Worm (Caenorhabditis elegans) whole organism, L2 larva: ENCODE measurements around the gene ztf-18.

ENCODE experiments used
- Y55F3AM.14 ChIP-seq: fragments of 200-800 bp; sonication (Bioruptor generic); optimal IDR thresholded peaks from 2 replicates; lab custom pipeline; 2018; ENCODE audit warnings: mild to moderate bottlenecking, missing genetic modification characterization, missing compliant biosample characterization
- ZK546.5 ChIP-seq: sonication (generic microtip); optimal IDR thresholded peaks from 2 replicates; lab custom pipeline; 2017; ENCODE audit warnings: missing biosample characterization, missing genetic modification characterization
- dmd-4 ChIP-seq: sonication (generic microtip); optimal IDR thresholded peaks from 2 replicates; lab custom pipeline; 2017; ENCODE audit warnings: missing biosample characterization, missing genetic modification characterization
- lin-39 ChIP-seq: fragments of 150-350 bp; optimal IDR thresholded peaks from 2 replicates; lab custom pipeline; 2014; ENCODE audit warnings: missing biosample characterization, missing genetic modification reagents, missing genetic modification characterization
- nhr-10 ChIP-seq: sonication (generic microtip); optimal IDR thresholded peaks from 2 replicates; lab custom pipeline; 2017; ENCODE audit warnings: missing biosample characterization, missing genetic modification characterization
- nhr-237 ChIP-seq: fragments of 150-350 bp; optimal IDR thresholded peaks from 2 replicates; lab custom pipeline; 2014; ENCODE audit warnings: missing biosample characterization, missing genetic modification characterization
- skn-1 ChIP-seq: sonication (generic microtip); optimal IDR thresholded peaks from 2 replicates; lab custom pipeline; 2017; ENCODE audit warnings: missing biosample characterization, missing genetic modification characterization
- snpc-4 ChIP-seq: fragments of 150-350 bp; optimal IDR thresholded peaks from 2 replicates; lab custom pipeline; 2014; ENCODE audit warnings: missing biosample characterization, missing genetic modification characterization
- unc-39 ChIP-seq: fragments of 150-350 bp; optimal IDR thresholded peaks from 2 replicates; lab custom pipeline; 2014; ENCODE audit warnings: missing biosample characterization, missing genetic modification characterization
- ztf-4 ChIP-seq: fragments of 150-350 bp; optimal IDR thresholded peaks from 2 replicates; lab custom pipeline; 2014; ENCODE audit warnings: missing biosample characterization, missing genetic modification characterization

DNA sequence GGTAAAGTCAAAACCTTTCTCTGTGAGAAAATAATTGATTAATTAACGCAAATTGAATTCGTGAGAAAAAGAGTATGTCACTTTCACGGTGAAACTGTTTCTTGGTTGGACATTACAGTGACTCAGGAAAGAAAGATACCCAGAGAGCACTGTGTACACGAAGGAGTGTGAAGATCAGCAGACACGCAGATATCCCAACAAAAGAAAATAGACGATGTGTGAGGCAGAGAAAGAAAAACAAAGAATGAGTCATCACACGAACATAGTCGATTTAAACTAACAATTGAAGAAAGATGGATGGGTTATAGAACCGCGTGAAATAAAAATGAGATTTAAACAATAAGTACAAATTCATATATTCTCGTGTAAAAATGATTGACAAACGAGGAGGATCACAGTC, 12.5 kb upstream of the ztf-18 start:
- TF ChIP-seq dmd-4 (tag; lab: Kevin White, UChicago) (no peak), unc-39 (no peak), lin-39 (tag; lab: Kevin White, UChicago) (no peak), ZK546.5 (tag; lab: Kevin White, UChicago) (no peak), skn-1 (tag; lab: Kevin White, UChicago) (no peak), snpc-4 (tag; lab: Kevin White, UChicago) (no peak), ztf-4 (no peak), nhr-237 (tag; lab: Kevin White, UChicago) (no peak), nhr-10 (no peak), Y55F3AM.14 (GFP tag; lab: Kevin White, UChicago) (no peak)
